Fruit fly (Drosophila melanogaster): Measurements from ENCODE around the gene CG43185.

The CG43185 gene

dm6 chr2L:5879363-5879934, 5.2 kb upstream of the CG43185 start, which contains the start of gene rau (continued):
- peak; percentile 43 for TF ChIP-seq fd102C (GFP tag; optimal IDR thresholded peaks at IDR 0.05)
- TF ChIP-seq CG34422 (GFP tag; IDR thresholded peaks at IDR 0.05): peak; percentile 68; the same call in 2 of the 3 replicates
- peak; percentile 34 for TF ChIP-seq CG7786 (GFP tag; optimal IDR thresholded peaks at IDR 0.05)
- TF ChIP-seq NK7.1 (GFP tag; optimal IDR thresholded peaks at IDR 0.05): no peak
- peak; percentile 80 for TF ChIP-seq Rfx (GFP tag; IDR thresholded peaks at IDR 0.05)
- peak; percentile 74 for TF ChIP-seq CG2120 (GFP tag; optimal IDR thresholded peaks at IDR 0.05)
- TF ChIP-seq knrl (GFP tag; IDR thresholded peaks at IDR 0.05; ENCODE audit: partially characterized antibody): peak; percentile 31; the same call in 1 of the 3 replicates
- peak; percentile 83 for TF ChIP-seq CG17829 (tag; optimal IDR thresholded peaks at IDR 0.05)
- TF ChIP-seq chif (GFP tag; optimal IDR thresholded peaks at IDR 0.05): peak; percentile 30 to 71
- peak; percentile 23 for TF ChIP-seq tup (GFP tag; optimal IDR thresholded peaks at IDR 0.05)
- peak; percentile 37; the same call in 1 of the 2 replicates for TF ChIP-seq ap (GFP tag; IDR thresholded peaks at IDR 0.05)
- no peak for TF ChIP-seq gt (GFP tag; IDR thresholded peaks at IDR 0.05)
- TF ChIP-seq exex (tag; optimal IDR thresholded peaks at IDR 0.05): peak; percentile 33
- TF ChIP-seq tna (GFP tag; IDR thresholded peaks at IDR 0.05; ENCODE audit: partially characterized antibody): no peak
- peak; percentile 69 for TF ChIP-seq CG15601 (tag; optimal IDR thresholded peaks at IDR 0.05)
- peak; percentile 62 for TF ChIP-seq CG2202 (tag; optimal IDR thresholded peaks at IDR 0.05)
- peak in 1 of 2 experiments; percentile 70 for TF ChIP-seq Hr51 (GFP tag; optimal IDR thresholded peaks at IDR 0.05)
- no peak for TF ChIP-seq CG7745 (tag; optimal IDR thresholded peaks at IDR 0.05)
- TF ChIP-seq CG18476 (GFP tag; optimal IDR thresholded peaks at IDR 0.05): peak; percentile 57
- TF ChIP-seq hbn (GFP tag; IDR thresholded peaks at IDR 0.05; ENCODE audit: partially characterized antibody): no peak
- no peak for TF ChIP-seq mirr (GFP tag; optimal IDR thresholded peaks at IDR 0.05)
- peak; percentile 74 for TF ChIP-seq lilli (GFP tag; optimal IDR thresholded peaks at IDR 0.05)
- TF ChIP-seq seq (GFP tag; IDR thresholded peaks at IDR 0.05): no peak; the same call in 1 of the 2 replicates
- TF ChIP-seq z (GFP tag; IDR thresholded peaks at IDR 0.05): peak; percentile 34; the same call in 1 of the 3 replicates
- TF ChIP-seq stwl (tag; optimal IDR thresholded peaks at IDR 0.05): peak; percentile 26
- TF ChIP-seq yki (optimal IDR thresholded peaks at IDR 0.05): peak; percentile 58
- TF ChIP-seq NfI (GFP tag; optimal IDR thresholded peaks at IDR 0.05): peak; percentile 70
- peak; percentile 50 for TF ChIP-seq Dek (tag; optimal IDR thresholded peaks at IDR 0.05)
- TF ChIP-seq grn (GFP tag; optimal IDR thresholded peaks at IDR 0.05): no peak
- peak; percentile 68 for TF ChIP-seq CG12155 (GFP tag; optimal IDR thresholded peaks at IDR 0.05)
- TF ChIP-seq CG6254 (GFP tag; optimal IDR thresholded peaks at IDR 0.05): peak; percentile 72
- TF ChIP-seq CG15269 (tag; optimal IDR thresholded peaks at IDR 0.05): peak; percentile 72
- TF ChIP-seq CG3995 (GFP tag; optimal IDR thresholded peaks at IDR 0.05): no peak
- TF ChIP-seq HHEX (GFP tag; optimal IDR thresholded peaks at IDR 0.05): peak; percentile 68
- TF ChIP-seq ro (GFP tag; IDR thresholded peaks at IDR 0.05): no peak
- peak; percentile 55 for TF ChIP-seq esg (GFP tag; conservative IDR thresholded peaks at IDR 0.05)
- TF ChIP-seq Lim3 (GFP tag; IDR thresholded peaks at IDR 0.05): no peak
- TF ChIP-seq Ptx1 (GFP tag; IDR thresholded peaks at IDR 0.05): peak; percentile 81
- TF ChIP-seq chinmo (GFP tag; IDR thresholded peaks at IDR 0.05; ENCODE audit: partially characterized antibody): peak; percentile 63; the same call in 1 of the 4 replicates
- TF ChIP-seq hb (GFP tag; IDR thresholded peaks at IDR 0.05; ENCODE audit: partially characterized antibody): no peak
- TF ChIP-seq CG9215 (GFP tag; IDR thresholded peaks at IDR 0.05): peak; percentile 70
- no peak for TF ChIP-seq CG33213 (GFP tag; optimal IDR thresholded peaks at IDR 0.05)
- TF ChIP-seq Asciz (GFP tag; optimal IDR thresholded peaks at IDR 0.05): peak; percentile 44
- peak; percentile 60 for TF ChIP-seq CG10366 (GFP tag; IDR thresholded peaks at IDR 0.05)
- TF ChIP-seq grau (tag; optimal IDR thresholded peaks at IDR 0.05): peak; percentile 69
- no peak for TF ChIP-seq fru (optimal IDR thresholded peaks at IDR 0.05)
- TF ChIP-seq Mes4 (GFP tag; optimal IDR thresholded peaks at IDR 0.05): peak; percentile 2
- TF ChIP-seq CG7357 (GFP tag; IDR thresholded peaks at IDR 0.05): no peak
- TF ChIP-seq tio (GFP tag; optimal IDR thresholded peaks at IDR 0.05): peak; percentile 66
- no peak for TF ChIP-seq luna (GFP tag; optimal IDR thresholded peaks at IDR 0.05)

Measured in whole organism, embryonic.